Worm (Caenorhabditis elegans) whole organism, L3 larva: Measurements from ENCODE around the gene xpo-3.

Experiments
- ZK546.5 ChIP-seq: sonication (generic microtip); optimal IDR thresholded peaks from 2 replicates; lab custom pipeline; 2017; ENCODE audit warnings: missing biosample characterization, missing genetic modification characterization
- aly-2 ChIP-seq: fragments of 150-350 bp; optimal IDR thresholded peaks from 2 replicates; lab custom pipeline; 2014; ENCODE audit warnings: missing biosample characterization, missing genetic modification characterization
- ceh-16 ChIP-seq: sonication (generic microtip); optimal IDR thresholded peaks from 2 replicates; lab custom pipeline; 2017; ENCODE audit warnings: missing biosample characterization, missing genetic modification characterization
- ceh-9 ChIP-seq: sonication (generic microtip); optimal IDR thresholded peaks from 2 replicates; lab custom pipeline; 2018; ENCODE audit warnings: missing biosample characterization, missing genetic modification characterization
- daf-12 ChIP-seq: fragments of 150-350 bp; optimal IDR thresholded peaks from 2 replicates; lab custom pipeline; 2014; ENCODE audit warnings: missing biosample characterization, missing genetic modification reagents, missing genetic modification characterization
- elt-2 ChIP-seq: sonication (generic microtip); optimal IDR thresholded peaks from 2 replicates; lab custom pipeline; 2016; ENCODE audit warnings: missing genetic modification reagents, mild to moderate bottlenecking, missing genetic modification characterization, missing compliant biosample characterization
- fkh-10 ChIP-seq: sonication (generic microtip); optimal IDR thresholded peaks from 2 replicates; lab custom pipeline; 2017; ENCODE audit warnings: missing biosample characterization, missing genetic modification reagents, missing genetic modification characterization
- fkh-2 ChIP-seq: fragments of 150-350 bp; optimal IDR thresholded peaks from 2 replicates; lab custom pipeline; 2014; ENCODE audit warnings: missing biosample characterization, missing genetic modification reagents, missing genetic modification characterization
- hmg-11 ChIP-seq: sonication (generic microtip); optimal IDR thresholded peaks from 2 replicates; lab custom pipeline; 2016; ENCODE audit warnings: missing genetic modification characterization, missing compliant biosample characterization
- jun-1 ChIP-seq: fragments of 150-350 bp; optimal IDR thresholded peaks from 2 replicates; lab custom pipeline; 2014; ENCODE audit warnings: missing biosample characterization, missing genetic modification reagents, missing genetic modification characterization
- lin-15B ChIP-seq: fragments of 150-350 bp; optimal IDR thresholded peaks from 2 replicates; lab custom pipeline; 2014; ENCODE audit warnings: missing biosample characterization, missing genetic modification characterization
- lin-39 ChIP-seq: fragments of 150-350 bp; optimal IDR thresholded peaks from 2 replicates; lab custom pipeline; 2018; ENCODE audit warnings: missing biosample characterization, missing genetic modification reagents, missing genetic modification characterization
- lsy-12 ChIP-seq: sonication (generic microtip); optimal IDR thresholded peaks from 2 replicates; lab custom pipeline; 2016; ENCODE audit warnings: mild to moderate bottlenecking, missing genetic modification characterization, missing compliant biosample characterization
- nfya-1 ChIP-seq: sonication (generic microtip); optimal IDR thresholded peaks from 2 replicates; lab custom pipeline; 2017; ENCODE audit warnings: missing genetic modification characterization, mild to moderate bottlenecking, missing compliant biosample characterization, antibody characterized with exemption, moderate library complexity; ENCODE audit not compliant: insufficient read depth
- nhr-12 ChIP-seq: fragments of 150-350 bp; optimal IDR thresholded peaks from 2 replicates; lab custom pipeline; 2014; ENCODE audit warnings: missing biosample characterization, missing genetic modification characterization
- nhr-23 ChIP-seq: fragments of 150-350 bp; optimal IDR thresholded peaks from 2 replicates; lab custom pipeline; 2014; ENCODE audit warnings: missing biosample characterization, missing genetic modification reagents, missing genetic modification characterization
- nhr-237 ChIP-seq: fragments of 150-350 bp; optimal IDR thresholded peaks from 2 replicates; lab custom pipeline; 2014; ENCODE audit warnings: missing biosample characterization, missing genetic modification characterization
- nhr-25 ChIP-seq: sonication (generic microtip); optimal IDR thresholded peaks from 2 replicates; lab custom pipeline; 2017; ENCODE audit warnings: missing biosample characterization, missing genetic modification characterization
- nhr-43 ChIP-seq: sonication (generic microtip); optimal IDR thresholded peaks from 2 replicates; lab custom pipeline; 2016; ENCODE audit warnings: mild to moderate bottlenecking, missing genetic modification characterization, missing compliant biosample characterization; ENCODE audit not compliant: poor library complexity, severe bottlenecking
- nhr-67 ChIP-seq: fragments of 150-350 bp; optimal IDR thresholded peaks from 2 replicates; lab custom pipeline; 2014; ENCODE audit warnings: missing biosample characterization, missing genetic modification characterization
- nhr-76 ChIP-seq: fragments of 150-350 bp; sonication (generic microtip); optimal IDR thresholded peaks from 5 replicates; lab custom pipeline; 2014; ENCODE audit warnings: missing biosample characterization, missing genetic modification characterization
- nhr-77 ChIP-seq: fragments of 150-350 bp; optimal IDR thresholded peaks from 2 replicates; lab custom pipeline; 2014; ENCODE audit warnings: missing biosample characterization, missing genetic modification characterization
- pha-4 ChIP-seq: fragments of 150-350 bp; optimal IDR thresholded peaks from 2 replicates; lab custom pipeline; 2014; ENCODE audit warnings: missing biosample characterization, missing genetic modification reagents, missing genetic modification characterization
- skn-1 ChIP-seq: fragments of 150-350 bp; optimal IDR thresholded peaks from 2 replicates; lab custom pipeline; 2014; ENCODE audit warnings: missing biosample characterization, missing genetic modification characterization
- snpc-4 ChIP-seq: fragments of 150-350 bp; optimal IDR thresholded peaks from 2 replicates; lab custom pipeline; 2014; ENCODE audit warnings: missing biosample characterization, missing genetic modification characterization
- unc-62 ChIP-seq: fragments of 150-350 bp; sonication (generic microtip); optimal IDR thresholded peaks from 4 replicates; lab custom pipeline; 2014; ENCODE audit warnings: missing biosample characterization, missing genetic modification reagents, missing genetic modification characterization
- ztf-4 ChIP-seq: fragments of 150-350 bp; optimal IDR thresholded peaks from 2 replicates; lab custom pipeline; 2014; ENCODE audit warnings: missing biosample characterization, missing genetic modification characterization

The xpo-3 gene

ce11 chrIV:7955849-7956248 is 32.0 kb upstream of the xpo-3 start, which contains the start of gene ceh-19:
Gene ceh-19, minus strand, starts transcription at chrIV:7955949.
- no peak for TF ChIP-seq nhr-43 (tag; lab: Kevin White, UChicago)
- TF ChIP-seq ztf-4 (tag; lab: Kevin White, UChicago): no peak
- no peak for TF ChIP-seq pha-4 (tag; lab: Kevin White, UChicago)
- no peak for TF ChIP-seq ceh-16 (tag; lab: Kevin White, UChicago)
- TF ChIP-seq jun-1 (tag; lab: Kevin White, UChicago): no peak

ce11 chrIV:7954006-7954405 is 30.2 kb upstream of the xpo-3 start:
- TF ChIP-seq nhr-12 (no peak), pha-4 (tag; lab: Kevin White, UChicago) (no peak), aly-2 (tag; lab: Kevin White, UChicago) (no peak), fkh-10 (no peak), unc-62 (no peak)

- TF ChIP-seq hmg-11 (tag; lab: Kevin White, UChicago): peak; percentile 13
- peak; percentile 26 for TF ChIP-seq elt-2 (tag; lab: Kevin White, UChicago)
- TF ChIP-seq nfya-1 (tag; lab: Kevin White, UChicago): peak; percentile 58
Observed at ce11 chrIV:7948290-7948689, 24.5 kb upstream of the xpo-3 start, which contains the start of gene mcm-3AP. Gene mcm-3AP, plus strand, starts transcription at chrIV:7948672.

ce11 chrIV:7946899-7947499 is 23.2 kb upstream of the xpo-3 start, which contains the start of gene F20D12.12:
Gene F20D12.12, plus strand, starts transcription at chrIV:7947440.
- TF ChIP-seq nhr-43 (tag; lab: Kevin White, UChicago) (peak; percentile 7), lsy-12 (tag; lab: Kevin White, UChicago) (peak; percentile 57), elt-2 (tag; lab: Kevin White, UChicago) (peak; percentile 52), snpc-4 (tag; lab: Kevin White, UChicago) (peak; percentile 19), lin-15B (tag; lab: Kevin White, UChicago) (peak; percentile 69), pha-4 (tag; lab: Kevin White, UChicago) (peak; percentile 66), hmg-11 (tag; lab: Kevin White, UChicago) (peak; percentile 56), lin-39 (tag; lab: Kevin White, UChicago) (peak; percentile 66), nfya-1 (tag; lab: Kevin White, UChicago) (peak; percentile 85), nhr-23 (tag; lab: Kevin White, UChicago) (peak; percentile 67)

ce11 chrIV:7946457-7946856 is 22.6 kb upstream of the xpo-3 start, which contains the start of gene czw-1:
Gene czw-1, minus strand, starts transcription at chrIV:7946825.
- no peak for TF ChIP-seq fkh-2 (tag; lab: Kevin White, UChicago)
- TF ChIP-seq, all 47 proteins: peak for 0

ce11 chrIV:7943272-7943671 is 19.4 kb upstream of the xpo-3 start:
- TF ChIP-seq snpc-4 (tag; lab: Kevin White, UChicago): no peak
- peak; percentile 19 for TF ChIP-seq lin-39 (tag; lab: Kevin White, UChicago)
- peak; percentile 9 for TF ChIP-seq nhr-23 (tag; lab: Kevin White, UChicago)
- TF ChIP-seq nhr-25 (tag; lab: Kevin White, UChicago): peak; percentile 76
- TF ChIP-seq nhr-67 (tag; lab: Kevin White, UChicago): no peak
- peak; percentile 33 for TF ChIP-seq nfya-1 (tag; lab: Kevin White, UChicago)

ce11 chrIV:7940919-7941318 is 17.1 kb upstream of the xpo-3 start, which contains the start of gene exc-9:
Gene exc-9, minus strand, starts transcription at chrIV:7941019.
- TF ChIP-seq lin-15B (tag; lab: Kevin White, UChicago) (no peak), hmg-11 (tag; lab: Kevin White, UChicago) (no peak), nhr-77 (tag; lab: Kevin White, UChicago) (no peak), skn-1 (tag; lab: Kevin White, UChicago) (no peak), nhr-23 (tag; lab: Kevin White, UChicago) (no peak), ZK546.5 (tag; lab: Kevin White, UChicago) (no peak), fkh-10 (no peak), nhr-12 (no peak), daf-12 (tag; lab: Kevin White, UChicago) (no peak), ceh-9 (no peak), nhr-237 (tag; lab: Kevin White, UChicago) (no peak), nhr-76 (tag; lab: Kevin White, UChicago) (no peak), fkh-2 (tag; lab: Kevin White, UChicago) (no peak)
- TF ChIP-seq, all 47 proteins: peak for 0
